Fruit fly (Drosophila melanogaster): ENCODE results near the gene ed.

ed gene

dm6 chr2L:4054881-4055779 lies 24.0 kb downstream of the ed start (continued):
- no peak for TF ChIP-seq ERR (GFP tag; optimal IDR thresholded peaks at IDR 0.05)
- TF ChIP-seq Oli (tag; optimal IDR thresholded peaks at IDR 0.05), result peak; percentile 14
- TF ChIP-seq Hmr (GFP tag; optimal IDR thresholded peaks at IDR 0.05), result no peak
- no peak for TF ChIP-seq B-H2 (GFP tag; optimal IDR thresholded peaks at IDR 0.05)
- no peak; the same call in 1 of the 2 replicates for TF ChIP-seq E2f2 (GFP tag; IDR thresholded peaks at IDR 0.05)
- TF ChIP-seq NfI (GFP tag; optimal IDR thresholded peaks at IDR 0.05), result no peak
- peak; percentile 51 for TF ChIP-seq phol (tag; optimal IDR thresholded peaks at IDR 0.05)
- no peak for TF ChIP-seq sna (GFP tag; IDR thresholded peaks at IDR 0.05; ENCODE audit: partially characterized antibody)
- TF ChIP-seq CG3163 (GFP tag; optimal IDR thresholded peaks at IDR 0.05), result no peak
- TF ChIP-seq psq (GFP tag; optimal IDR thresholded peaks at IDR 0.05), result no peak
- no peak for TF ChIP-seq CG15011 (GFP tag; optimal IDR thresholded peaks at IDR 0.05)
- no peak for TF ChIP-seq CG4730 (GFP tag; IDR thresholded peaks at IDR 0.05)
- TF ChIP-seq Xrp1 (GFP tag; IDR thresholded peaks at IDR 0.05), result peak; percentile 68; the same call in 1 of the 2 replicates
- TF ChIP-seq cas (GFP tag; IDR thresholded peaks at IDR 0.05), result no peak
- no peak for TF ChIP-seq CG9817 (tag; optimal IDR thresholded peaks at IDR 0.05)
- no peak; the same call in 1 of the 2 replicates for TF ChIP-seq sisA (GFP tag; IDR thresholded peaks at IDR 0.05)
- no peak for TF ChIP-seq CkIIα-i1 (GFP tag; IDR thresholded peaks at IDR 0.05)
- no peak for TF ChIP-seq CG13296 (GFP tag; optimal IDR thresholded peaks at IDR 0.05)
- no peak for TF ChIP-seq gcm2 (GFP tag; optimal IDR thresholded peaks at IDR 0.05)
- TF ChIP-seq CG2129 (GFP tag; IDR thresholded peaks at IDR 0.05; ENCODE audit: partially characterized antibody), result no peak
- TF ChIP-seq CG2875 (GFP tag; optimal IDR thresholded peaks at IDR 0.05), result no peak
- no peak for TF ChIP-seq Taf1 (GFP tag; IDR thresholded peaks at IDR 0.05)
- peak; percentile 10 for TF ChIP-seq tio (GFP tag; optimal IDR thresholded peaks at IDR 0.05)
- no peak for TF ChIP-seq CG8765 (GFP tag; IDR thresholded peaks at IDR 0.05)
- no peak for TF ChIP-seq HLHmδ (GFP tag; optimal IDR thresholded peaks at IDR 0.05)
- 0 out of 2 replicates have a peak, but pooled peaks have one; percentile 26 for TF ChIP-seq E2f1 (GFP tag; IDR thresholded peaks at IDR 0.05)
- no peak for TF ChIP-seq tin (GFP tag; optimal IDR thresholded peaks at IDR 0.05)
- no peak for TF ChIP-seq CG17359 (tag; optimal IDR thresholded peaks at IDR 0.05)
- TF ChIP-seq CG6175 (GFP tag; IDR thresholded peaks at IDR 0.05), result no peak
- no peak for TF ChIP-seq dan (GFP tag; IDR thresholded peaks at IDR 0.05)
- no peak for TF ChIP-seq slbo (GFP tag; IDR thresholded peaks at IDR 0.05)
- peak; percentile 90 for TF ChIP-seq CG7745 (tag; optimal IDR thresholded peaks at IDR 0.05)
- TF ChIP-seq ind (GFP tag; optimal IDR thresholded peaks at IDR 0.05), result no peak
- TF ChIP-seq lab (GFP tag; optimal IDR thresholded peaks at IDR 0.05), result no peak
- 0 out of 2 replicates have a peak, but pooled peaks have one; percentile 18 for TF ChIP-seq ttk (GFP tag; IDR thresholded peaks at IDR 0.05)
- TF ChIP-seq sens-2 (GFP tag; IDR thresholded peaks at IDR 0.05), result no peak
- no peak for TF ChIP-seq CG3847 (GFP tag; IDR thresholded peaks at IDR 0.05)
- TF ChIP-seq Elba2 (GFP tag; optimal IDR thresholded peaks at IDR 0.05), result no peak
- no peak for TF ChIP-seq grn (GFP tag; optimal IDR thresholded peaks at IDR 0.05)
- peak; percentile 45 for TF ChIP-seq Ets65A (GFP tag)
- no peak for TF ChIP-seq Dp (GFP tag; optimal IDR thresholded peaks at IDR 0.05)
- TF ChIP-seq CG7963 (GFP tag; IDR thresholded peaks at IDR 0.05; ENCODE audit: partially characterized antibody), result no peak
- no peak for TF ChIP-seq nerfin-1 (tag; optimal IDR thresholded peaks at IDR 0.05)
- no peak for TF ChIP-seq disco-r (GFP tag; optimal IDR thresholded peaks at IDR 0.05)
- TF ChIP-seq chm (GFP tag; IDR thresholded peaks at IDR 0.05), result no peak
- TF ChIP-seq scrt (GFP tag; optimal IDR thresholded peaks at IDR 0.05), result no peak
- no peak for TF ChIP-seq Dbx (GFP tag; IDR thresholded peaks at IDR 0.05)
- no peak for TF ChIP-seq Doc3 (GFP tag; IDR thresholded peaks at IDR 0.05; ENCODE audit: partially characterized antibody)
- no peak for TF ChIP-seq CG33557 (GFP tag; optimal IDR thresholded peaks at IDR 0.05)
